Fruit fly (Drosophila melanogaster) whole organism, prepupa: ENCODE results near the gene RabGGTa.

Experiments used
- Blimp-1 ChIP-seq: fragments of 200-800 bp; sonication (Bioruptor generic); optimal IDR thresholded peaks from 3 replicates; lab custom pipeline; 2017; ENCODE audit warnings: missing biosample characterization, missing genetic modification characterization, mild to moderate bottlenecking, moderate library complexity, missing genetic modification reagents
- CG10669 ChIP-seq: fragments of 200-800 bp; sonication (Bioruptor generic); optimal IDR thresholded peaks from 3 replicates; lab custom pipeline; 2018; ENCODE audit warnings: missing biosample characterization, mild to moderate bottlenecking, missing genetic modification characterization, moderate library complexity
- CG11762 ChIP-seq: fragments of 200-800 bp; sonication (Bioruptor generic); optimal IDR thresholded peaks from 3 replicates; lab custom pipeline; 2016; ENCODE audit warnings: missing biosample characterization, missing genetic modification characterization; ENCODE audit not compliant: insufficient read depth
- CG11902 ChIP-seq: fragments of 200-800 bp; sonication (Bioruptor generic); optimal IDR thresholded peaks from 3 replicates; lab custom pipeline; 2016; ENCODE audit warnings: missing biosample characterization, missing genetic modification characterization
- CG15336 ChIP-seq: fragments of 200-800 bp; sonication (Bioruptor generic); IDR thresholded peaks from 2 replicates; pipeline ENCODE4 v1.3.6; 2022; ENCODE audit warnings: missing biosample characterization, missing genetic modification characterization
- CG16779 ChIP-seq: fragments of 200-800 bp; sonication (Bioruptor generic); optimal IDR thresholded peaks from 3 replicates; lab custom pipeline; 2017; ENCODE audit warnings: missing biosample characterization, mild to moderate bottlenecking, missing genetic modification characterization
- CG3032 ChIP-seq: fragments of 200-800 bp; optimal IDR thresholded peaks from 2 replicates; lab custom pipeline; 2019; ENCODE audit warnings: missing biosample characterization, mild to moderate bottlenecking, missing genetic modification characterization, moderate library complexity
- CG31627 ChIP-seq: fragments of 200-800 bp; sonication (Bioruptor generic); optimal IDR thresholded peaks from 3 replicates; lab custom pipeline; 2016; ENCODE audit warnings: missing biosample characterization, missing genetic modification characterization
- CG32006 ChIP-seq: fragments of 200-800 bp; sonication (Bioruptor generic); optimal IDR thresholded peaks from 3 replicates; lab custom pipeline; 2017; ENCODE audit warnings: missing biosample characterization, mild to moderate bottlenecking, missing genetic modification characterization
- CG34406 ChIP-seq: fragments of 200-800 bp; sonication (Bioruptor generic); optimal IDR thresholded peaks from 3 replicates; lab custom pipeline; 2016; ENCODE audit warnings: missing biosample characterization, missing genetic modification characterization
- CG3919 ChIP-seq: fragments of 200-800 bp; sonication (Bioruptor generic); optimal IDR thresholded peaks from 3 replicates; lab custom pipeline; 2016; ENCODE audit warnings: missing biosample characterization, missing genetic modification characterization
- CG6163 ChIP-seq: fragments of 200-800 bp; sonication (Bioruptor generic); IDR thresholded peaks from 3 replicates; pipeline ENCODE4 v1.3.6; 2022; ENCODE audit warnings: missing biosample characterization, missing genetic modification characterization
- CG6276 ChIP-seq: fragments of 200-800 bp; sonication (Bioruptor generic); optimal IDR thresholded peaks from 2 replicates; lab custom pipeline; 2017; ENCODE audit warnings: missing biosample characterization, mild to moderate bottlenecking, missing genetic modification characterization
- CG6792 ChIP-seq: fragments of 200-800 bp; sonication (Bioruptor generic); optimal IDR thresholded peaks from 3 replicates; lab custom pipeline; 2016; ENCODE audit warnings: missing biosample characterization, missing genetic modification characterization
- CG6854 ChIP-seq: fragments of 200-800 bp; sonication (Bioruptor generic); optimal IDR thresholded peaks from 2 replicates; lab custom pipeline; 2017; ENCODE audit warnings: missing biosample characterization, mild to moderate bottlenecking, missing genetic modification characterization
- CG7368 ChIP-seq: fragments of 200-800 bp; sonication (Bioruptor generic); optimal IDR thresholded peaks from 3 replicates; lab custom pipeline; 2016; ENCODE audit warnings: missing biosample characterization, missing genetic modification characterization
- CG8319 ChIP-seq: fragments of 200-800 bp; sonication (Bioruptor generic); optimal IDR thresholded peaks from 3 replicates; lab custom pipeline; 2016; ENCODE audit warnings: missing biosample characterization, missing genetic modification characterization
- CG9139 ChIP-seq: fragments of 200-800 bp; sonication (Bioruptor generic); optimal IDR thresholded peaks from 3 replicates; lab custom pipeline; 2017; ENCODE audit warnings: missing biosample characterization, mild to moderate bottlenecking, missing genetic modification characterization
- Eip75B ChIP-seq: fragments of 200-800 bp; sonication (Bioruptor generic); optimal IDR thresholded peaks from 3 replicates; lab custom pipeline; 2016; ENCODE audit warnings: missing biosample characterization, missing genetic modification characterization
- Eip93F ChIP-seq: fragments of 200-800 bp; sonication (Bioruptor generic); optimal IDR thresholded peaks from 2 replicates; lab custom pipeline; 2016; ENCODE audit warnings: missing biosample characterization, mild to moderate bottlenecking, missing genetic modification characterization
- Gug ChIP-seq: fragments of 200-800 bp; sonication (Bioruptor generic); IDR thresholded peaks from 2 replicates; pipeline ENCODE4 v1.3.6; 2022; ENCODE audit warnings: missing biosample characterization, missing genetic modification characterization
- Hr39 ChIP-seq: fragments of 200-800 bp; sonication (Bioruptor generic); optimal IDR thresholded peaks from 2 replicates; lab custom pipeline; 2016; ENCODE audit warnings: missing biosample characterization, missing genetic modification characterization
- OdsH ChIP-seq: fragments of 200-800 bp; sonication (Bioruptor generic); optimal IDR thresholded peaks from 3 replicates; lab custom pipeline; 2016; ENCODE audit warnings: missing biosample characterization, missing genetic modification characterization
- Smox ChIP-seq: fragments of 200-800 bp; sonication (Bioruptor generic); optimal IDR thresholded peaks from 3 replicates; lab custom pipeline; 2016; ENCODE audit warnings: missing biosample characterization, missing genetic modification characterization
- Sox15 ChIP-seq: fragments of 200-800 bp; sonication (Bioruptor generic); optimal IDR thresholded peaks from 3 replicates; lab custom pipeline; 2016; ENCODE audit warnings: missing biosample characterization, missing genetic modification characterization
- achi ChIP-seq: fragments of 200-800 bp; sonication (Bioruptor generic); optimal IDR thresholded peaks from 3 replicates; lab custom pipeline; 2016; ENCODE audit warnings: missing biosample characterization, missing genetic modification characterization
- cyc ChIP-seq: fragments of 200-800 bp; sonication (Bioruptor generic); optimal IDR thresholded peaks from 3 replicates; lab custom pipeline; 2016; ENCODE audit warnings: missing biosample characterization, missing genetic modification characterization
- dac ChIP-seq: fragments of 200-800 bp; sonication (Bioruptor generic); optimal IDR thresholded peaks from 2 replicates; lab custom pipeline; 2017; ENCODE audit warnings: missing biosample characterization, mild to moderate bottlenecking, missing genetic modification characterization
- dsx ChIP-seq: fragments of 200-800 bp; optimal IDR thresholded peaks from 3 replicates; lab custom pipeline; 2019; ENCODE audit warnings: missing biosample characterization, mild to moderate bottlenecking, missing genetic modification characterization, moderate library complexity; ENCODE audit not compliant: poor library complexity, severe bottlenecking
- eg ChIP-seq: fragments of 200-800 bp; sonication (Bioruptor generic); IDR thresholded peaks from 3 replicates; pipeline ENCODE4 v1.3.6; 2022; ENCODE audit warnings: missing biosample characterization, missing genetic modification characterization
- esn ChIP-seq: fragments of 200-800 bp; sonication (Bioruptor generic); optimal IDR thresholded peaks from 2 replicates; lab custom pipeline; 2016; ENCODE audit warnings: missing biosample characterization, mild to moderate bottlenecking, missing genetic modification characterization, moderate library complexity
- fd85E ChIP-seq: fragments of 200-800 bp; sonication (Bioruptor generic); optimal IDR thresholded peaks from 3 replicates; lab custom pipeline; 2016; ENCODE audit warnings: missing biosample characterization, missing genetic modification characterization
- fkh ChIP-seq: fragments of 200-800 bp; sonication (Bioruptor generic); optimal IDR thresholded peaks from 3 replicates; lab custom pipeline; 2017; ENCODE audit warnings: missing biosample characterization, mild to moderate bottlenecking, missing genetic modification characterization, moderate library complexity
- lz ChIP-seq: fragments of 200-800 bp; sonication (Bioruptor generic); optimal IDR thresholded peaks from 3 replicates; lab custom pipeline; 2016; ENCODE audit warnings: missing biosample characterization, missing genetic modification characterization
- net ChIP-seq: fragments of 200-800 bp; sonication (Bioruptor generic); optimal IDR thresholded peaks from 3 replicates; lab custom pipeline; 2016; ENCODE audit warnings: missing biosample characterization, missing genetic modification characterization
- ss ChIP-seq, 2 experiments: fragments of 200-800 bp; sonication (Bioruptor generic); optimal IDR thresholded peaks; 2 replicates in 1 of 2; 3 replicates in 1 of 2; lab custom pipeline; 2017 to 2018; ENCODE audit warnings: mild to moderate bottlenecking in 2 of 2, missing biosample characterization in 2 of 2, missing genetic modification characterization in 2 of 2, moderate library complexity in 1 of 2

The RabGGTa gene

dm6 chr3R:5095137-5095802, 32.6 kb upstream of the RabGGTa start (continued):
- TF ChIP-seq CG32006 (GFP tag; lab: Kevin White, UChicago) (peak; percentile 29), Eip93F (no peak), Gug (GFP tag; lab: Robert Waterston, UW) (0 out of 2 replicates have a peak, but pooled peaks have one; percentile 20), Smox (peak; percentile 51), dac (GFP tag; lab: Kevin White, UChicago) (no peak), cyc (GFP tag; lab: Kevin White, UChicago) (peak; percentile 40), CG10669 (GFP tag; lab: Kevin White, UChicago) (peak; percentile 39), CG3032 (tag; lab: Kevin White, UChicago) (peak; percentile 61), OdsH (GFP tag; lab: Kevin White, UChicago) (peak; percentile 36), esn (GFP tag; lab: Kevin White, UChicago) (peak; percentile 60), CG15336 (GFP tag; lab: Robert Waterston, UW) (0 out of 2 replicates have a peak, but pooled peaks have one; percentile 24), CG6792 (GFP tag; lab: Kevin White, UChicago) (peak; percentile 39), CG11762 (GFP tag; lab: Kevin White, UChicago) (peak; percentile 29), CG7368 (GFP tag; lab: Kevin White, UChicago) (peak; percentile 10), CG6276 (GFP tag; lab: Kevin White, UChicago) (no peak), Eip75B (GFP tag; lab: Kevin White, UChicago) (peak; percentile 57), Sox15 (GFP tag; lab: Kevin White, UChicago) (no peak), eg (GFP tag; lab: Robert Waterston, UW) (0 out of 3 replicates have a peak, but pooled peaks have one; percentile 31), CG9139 (GFP tag; lab: Kevin White, UChicago) (peak; percentile 9), CG8319 (GFP tag; lab: Kevin White, UChicago) (no peak), CG31627 (GFP tag; lab: Kevin White, UChicago) (peak; percentile 27), achi (GFP tag; lab: Kevin White, UChicago) (peak; percentile 52), lz (GFP tag; lab: Kevin White, UChicago) (peak; percentile 42), fkh (no peak), CG16779 (tag; lab: Kevin White, UChicago) (no peak), net (GFP tag; lab: Kevin White, UChicago) (peak; percentile 32), CG11902 (GFP tag; lab: Kevin White, UChicago) (peak; percentile 5), CG34406 (peak; percentile 33), fd85E (GFP tag; lab: Kevin White, UChicago) (no peak), ss (GFP tag; optimal IDR thresholded peaks at IDR 0.05; lab: Kevin White, UChicago) (peak in 1 of 2 experiments; percentile 19), Hr39 (GFP tag; lab: Kevin White, UChicago) (peak; percentile 45), CG6163 (GFP tag; lab: Robert Waterston, UW) (peak; percentile 38; the same call in 2 of the 3 replicates), CG3919 (GFP tag; lab: Kevin White, UChicago) (peak; percentile 48)

- TF ChIP-seq CG7368 (GFP tag; lab: Kevin White, UChicago), result no peak
- TF ChIP-seq Blimp-1 (GFP tag; lab: Kevin White, UChicago), result peak; percentile 43
- TF ChIP-seq dsx (GFP tag; lab: Kevin White, UChicago), result peak; percentile 16
- peak; percentile 48 for TF ChIP-seq CG6854 (GFP tag; lab: Kevin White, UChicago)
- TF ChIP-seq ss (GFP tag; optimal IDR thresholded peaks at IDR 0.05; lab: Kevin White, UChicago), result peak in 1 of 2 experiments; percentile 8
- TF ChIP-seq, all 60 proteins: peak for 4
Observed at dm6 chr3R:5095930-5096572, 31.8 kb upstream of the RabGGTa start.
